Worm (Caenorhabditis elegans) whole organism, L1 larva: ENCODE results near the gene K07F5.12.

Source experiments
- dsc-1 ChIP-seq: sonication (generic microtip); optimal IDR thresholded peaks from 2 replicates; lab custom pipeline; 2016; ENCODE audit warnings: mild to moderate bottlenecking, missing genetic modification characterization, missing compliant biosample characterization
- efl-1 ChIP-seq, 4 experiments: fragments of 150-350 bp; optimal IDR thresholded peaks in 3 of 4; peaks in 1 of 4; 1 replicate in 1 of 4; 2 replicates in 3 of 4; lab custom pipeline; 2014; ENCODE audit warnings: missing biosample characterization in 2 of 4, missing genetic modification characterization in 2 of 4, missing genetic modification reagents in 2 of 4
- elt-3 ChIP-seq, 6 experiments: fragments of 150-350 bp in 1 of 6; sonication (generic microtip); optimal IDR thresholded peaks; 2 replicates each; lab custom pipeline; 2017 to 2018; ENCODE audit warnings: missing biosample characterization in 6 of 6, missing genetic modification characterization in 6 of 6, inconsistent platforms in 1 of 6
- fkh-4 ChIP-seq: sonication (generic microtip); optimal IDR thresholded peaks from 2 replicates; lab custom pipeline; 2016; ENCODE audit warnings: missing compliant biosample characterization, missing genetic modification characterization, borderline replicate concordance
- fos-1 ChIP-seq: fragments of 150-350 bp; optimal IDR thresholded peaks from 2 replicates; lab custom pipeline; 2014; ENCODE audit warnings: missing biosample characterization, missing genetic modification characterization
- lsy-2 ChIP-seq, 2 experiments: fragments of 150-350 bp; optimal IDR thresholded peaks; 2 replicates each; lab custom pipeline; 2014; ENCODE audit warnings: missing biosample characterization in 2 of 2, missing genetic modification characterization in 2 of 2
- nhr-85 ChIP-seq: sonication (generic microtip); peaks from one replicate; lab custom pipeline; 2016; ENCODE audit warnings: missing genetic modification characterization, inconsistent platforms, missing compliant biosample characterization
- pax-3 ChIP-seq: fragments of 200-800 bp; sonication (Bioruptor generic); optimal IDR thresholded peaks from 2 replicates; lab custom pipeline; 2018; ENCODE audit warnings: mild to moderate bottlenecking, missing genetic modification characterization, moderate library complexity, missing compliant biosample characterization
- snpc-4 ChIP-seq: fragments of 150-350 bp; optimal IDR thresholded peaks from 2 replicates; lab custom pipeline; 2014; ENCODE audit warnings: missing biosample characterization, missing genetic modification characterization
- unc-130 ChIP-seq: fragments of 150-350 bp; optimal IDR thresholded peaks from 2 replicates; lab custom pipeline; 2017; ENCODE audit warnings: missing biosample characterization, missing genetic modification characterization, inconsistent platforms
- unc-62 ChIP-seq: fragments of 150-350 bp; optimal IDR thresholded peaks from 2 replicates; lab custom pipeline; 2014; ENCODE audit warnings: missing biosample characterization, missing genetic modification reagents, missing genetic modification characterization

ce11 chrIV:9848075-9848474 is 7.7 kb upstream of the K07F5.12 start, which contains the start of gene K07F5.7:
- TF ChIP-seq unc-62 (GFP tag; lab: Kevin White, UChicago) = no peak
- no peak for TF ChIP-seq nhr-85 (tag; lab: Kevin White, UChicago)
- TF ChIP-seq snpc-4 (tag; lab: Kevin White, UChicago) = no peak
- TF ChIP-seq elt-3 (tag; optimal IDR thresholded peaks at IDR 0.05; lab: Kevin White, UChicago) = no peak
- TF ChIP-seq efl-1 (optimal IDR thresholded peaks at IDR 0.05; lab: Kevin White, UChicago) = no peak
- TF ChIP-seq efl-1 (GFP tag; optimal IDR thresholded peaks at IDR 0.05 in 1 of 2; lab: Kevin White, UChicago) = no peak
- TF ChIP-seq dsc-1 (tag; lab: Kevin White, UChicago) = no peak
- TF ChIP-seq fos-1 (tag; lab: Kevin White, UChicago) = no peak
- TF ChIP-seq pax-3 = no peak
- no peak for TF ChIP-seq fkh-4
- no peak for TF ChIP-seq lsy-2 (tag; optimal IDR thresholded peaks at IDR 0.05; lab: Kevin White, UChicago)
- no peak for TF ChIP-seq unc-130 (tag; lab: Kevin White, UChicago)
